Fruit fly (Drosophila melanogaster): ENCODE data around the gene CG11889.

The CG11889 gene

DNA sequence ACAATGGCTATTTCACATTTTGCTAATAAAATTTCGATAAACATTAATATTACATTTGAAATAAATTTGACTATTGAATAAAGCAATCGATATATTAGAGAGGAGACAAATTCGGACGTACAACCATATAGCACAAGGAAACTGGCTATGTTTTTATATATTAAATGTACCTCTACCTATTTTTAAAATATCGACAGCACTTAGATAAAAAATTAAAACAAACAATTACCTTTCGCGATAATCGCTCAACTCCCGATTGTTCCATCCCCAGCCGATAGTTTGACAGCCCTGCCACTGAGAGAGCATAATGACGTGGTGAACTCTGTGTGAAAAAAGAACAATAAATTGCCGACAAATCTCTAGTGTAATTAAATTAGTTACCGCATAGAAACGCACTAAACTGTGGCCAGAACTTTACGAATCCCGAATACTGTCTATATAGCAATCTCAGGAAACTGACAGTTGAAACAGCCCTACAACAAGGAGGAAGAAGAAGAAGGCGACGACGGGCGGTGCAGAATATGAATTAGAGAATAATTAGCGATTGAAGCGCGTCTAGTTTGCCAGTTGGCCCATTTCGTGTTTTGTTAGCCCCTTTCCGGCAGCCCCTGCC is 11.3 kb upstream of the CG11889 start, which contains the start of gene CG11857 (continued):
- TF ChIP-seq ERR (GFP tag; optimal IDR thresholded peaks at IDR 0.05) (peak; percentile 95), CG9932 (GFP tag; IDR thresholded peaks at IDR 0.05) (peak; percentile 100), CG2712 (tag; optimal IDR thresholded peaks at IDR 0.05) (peak; percentile 98), da (GFP tag; optimal IDR thresholded peaks at IDR 0.05) (peak; percentile 95), ro (GFP tag; IDR thresholded peaks at IDR 0.05) (peak; percentile 98), Tbp (GFP tag; optimal IDR thresholded peaks at IDR 0.05) (no peak), emc (GFP tag; optimal IDR thresholded peaks at IDR 0.05) (peak; percentile 94), Gug (GFP tag; IDR thresholded peaks at IDR 0.05) (peak; percentile 99), ind (GFP tag; optimal IDR thresholded peaks at IDR 0.05) (peak; percentile 99), sens-2 (GFP tag; IDR thresholded peaks at IDR 0.05) (peak; percentile 99), gsb (GFP tag; IDR thresholded peaks at IDR 0.05) (peak; percentile 97), zen2 (GFP tag; IDR thresholded peaks at IDR 0.05; ENCODE audit: partially characterized antibody) (peak; percentile 99), aop (GFP tag; IDR thresholded peaks at IDR 0.05) (peak; percentile 96), PHDP (tag; optimal IDR thresholded peaks at IDR 0.05) (peak; percentile 97), CG14014 (GFP tag; IDR thresholded peaks at IDR 0.05) (peak; percentile 99), insv (GFP tag; optimal IDR thresholded peaks at IDR 0.05) (peak in 1 of 2 experiments; percentile 77), HLH3B (GFP tag; IDR thresholded peaks at IDR 0.05) (peak; percentile 98), sqz (GFP tag; optimal IDR thresholded peaks at IDR 0.05) (no peak), CG4404 (GFP tag; IDR thresholded peaks at IDR 0.05) (peak; percentile 100), hbn (GFP tag; IDR thresholded peaks at IDR 0.05; ENCODE audit: partially characterized antibody) (peak; percentile 100), Doc3 (GFP tag; IDR thresholded peaks at IDR 0.05; ENCODE audit: partially characterized antibody) (peak; percentile 100), CG13624 (GFP tag; optimal IDR thresholded peaks at IDR 0.05) (peak; percentile 99), slp2 (GFP tag; optimal IDR thresholded peaks at IDR 0.05) (peak; percentile 96), CG8281 (tag; optimal IDR thresholded peaks at IDR 0.05) (peak; percentile 90), CG6254 (GFP tag; optimal IDR thresholded peaks at IDR 0.05) (peak; percentile 74), Nf-YA (GFP tag; IDR thresholded peaks at IDR 0.05) (peak; percentile 96), amos (GFP tag; IDR thresholded peaks at IDR 0.05; ENCODE audit: partially characterized antibody) (peak; percentile 98), CG17385 (GFP tag; optimal IDR thresholded peaks at IDR 0.05) (peak; percentile 94), Kr (GFP tag; optimal IDR thresholded peaks at IDR 0.05) (peak; percentile 21), ttk (GFP tag; IDR thresholded peaks at IDR 0.05) (peak; percentile 99), CG7987 (GFP tag; optimal IDR thresholded peaks at IDR 0.05) (peak; percentile 95), NC2α (GFP tag; optimal IDR thresholded peaks at IDR 0.05) (peak; percentile 90), CG1603 (tag; optimal IDR thresholded peaks at IDR 0.05) (peak; percentile 97), inv (GFP tag; IDR thresholded peaks at IDR 0.05; ENCODE audit: partially characterized antibody) (peak; percentile 100), Jarid2 (GFP tag; optimal IDR thresholded peaks at IDR 0.05) (peak; percentile 84), Hmx (GFP tag; optimal IDR thresholded peaks at IDR 0.05) (peak; percentile 96), CG34422 (GFP tag; IDR thresholded peaks at IDR 0.05) (peak; percentile 100), Mad (GFP tag; optimal IDR thresholded peaks at IDR 0.05) (peak; percentile 98), Deaf1 (tag; optimal IDR thresholded peaks at IDR 0.05) (peak; percentile 79), C15 (GFP tag; IDR thresholded peaks at IDR 0.05) (peak; percentile 98), Ets65A (GFP tag) (peak; percentile 100), Med (GFP tag) (peak; percentile 100), Antp (GFP tag; optimal IDR thresholded peaks at IDR 0.05) (peak; percentile 97), CG12236 (GFP tag; optimal IDR thresholded peaks at IDR 0.05) (peak; percentile 94), CG12659 (GFP tag; optimal IDR thresholded peaks at IDR 0.05) (peak; percentile 99), chm (GFP tag; IDR thresholded peaks at IDR 0.05) (peak; percentile 98), lab (GFP tag; optimal IDR thresholded peaks at IDR 0.05) (peak; percentile 98), eyg (GFP tag; optimal IDR thresholded peaks at IDR 0.05) (peak; percentile 94), CG11456 (GFP tag; IDR thresholded peaks at IDR 0.05) (peak; percentile 99), eve (GFP tag; optimal IDR thresholded peaks at IDR 0.05) (peak in 1 of 2 experiments; percentile 54), ken (GFP tag; IDR thresholded peaks at IDR 0.05) (peak; percentile 99)
